Worm (Caenorhabditis elegans) whole organism, young adult: ENCODE measurements around the gene ZK546.2.

Experiments
- F23B12.7 ChIP-seq: sonication (generic microtip); optimal IDR thresholded peaks from 2 replicates; lab custom pipeline; 2017; ENCODE audit warnings: missing genetic modification characterization, mild to moderate bottlenecking, missing compliant biosample characterization, antibody characterized with exemption, moderate library complexity; ENCODE audit not compliant: insufficient read depth
- F39B2.1 ChIP-seq: fragments of 200-800 bp; sonication (Bioruptor generic); IDR thresholded peaks from 2 replicates; pipeline ENCODE4 v1.3.6; 2022; ENCODE audit warnings: missing genetic modification reagents, missing genetic modification characterization, missing compliant biosample characterization
- F52B5.7 ChIP-seq: sonication (generic microtip); optimal IDR thresholded peaks from 2 replicates; lab custom pipeline; 2016; ENCODE audit warnings: mild to moderate bottlenecking, missing genetic modification characterization, missing compliant biosample characterization
- F55B11.4 ChIP-seq: sonication (generic microtip); optimal IDR thresholded peaks from 2 replicates; lab custom pipeline; 2016; ENCODE audit warnings: missing compliant biosample characterization, missing genetic modification characterization, borderline replicate concordance; ENCODE audit not compliant: insufficient read depth
- F57C9.4 ChIP-seq: sonication (generic microtip); optimal IDR thresholded peaks from 2 replicates; lab custom pipeline; 2017; ENCODE audit warnings: mild to moderate bottlenecking, missing genetic modification characterization, missing compliant biosample characterization
- Y53F4B.3 ChIP-seq: fragments of 200-800 bp; sonication (Bioruptor generic); IDR thresholded peaks from 2 replicates; pipeline ENCODE4 v1.3.6; 2022; ENCODE audit warnings: missing genetic modification reagents, missing genetic modification characterization, missing compliant biosample characterization
- atf-7 ChIP-seq: sonication (generic microtip); optimal IDR thresholded peaks from 2 replicates; lab custom pipeline; 2017; ENCODE audit warnings: mild to moderate bottlenecking, missing genetic modification characterization, missing compliant biosample characterization
- ceh-100 ChIP-seq: fragments of 200-800 bp; sonication (Bioruptor generic); IDR thresholded peaks from 2 replicates; pipeline ENCODE4 v1.3.6; 2022; ENCODE audit warnings: missing genetic modification reagents, missing genetic modification characterization, missing compliant biosample characterization
- die-1 ChIP-seq: sonication (generic microtip); optimal IDR thresholded peaks from 2 replicates; lab custom pipeline; 2016; ENCODE audit warnings: missing genotype, mild to moderate bottlenecking, missing genetic modification characterization, missing compliant biosample characterization
- dox-1 ChIP-seq: fragments of 200-800 bp; sonication (Bioruptor generic); IDR thresholded peaks from 2 replicates; pipeline ENCODE4 v1.3.6; 2022; ENCODE audit warnings: missing genetic modification reagents, missing genetic modification characterization, missing compliant biosample characterization
- dpff-1 ChIP-seq: sonication (generic microtip); optimal IDR thresholded peaks from 2 replicates; lab custom pipeline; 2017; ENCODE audit warnings: mild to moderate bottlenecking, missing genetic modification characterization, missing compliant biosample characterization
- fkh-3 ChIP-seq: sonication (generic microtip); optimal IDR thresholded peaks from 2 replicates; lab custom pipeline; 2016; ENCODE audit warnings: mild to moderate bottlenecking, missing genetic modification characterization, missing compliant biosample characterization
- hlh-26 ChIP-seq: fragments of 200-800 bp; sonication (Bioruptor generic); conservative IDR thresholded peaks from 2 replicates; pipeline ENCODE4 v1.3.6; 2022; ENCODE audit warnings: missing genetic modification reagents, missing genetic modification characterization, missing compliant biosample characterization
- hmg-1.2 ChIP-seq: fragments of 200-800 bp; sonication (Bioruptor generic); IDR thresholded peaks from 2 replicates; pipeline ENCODE4 v1.3.6; 2022; ENCODE audit warnings: missing genetic modification reagents, missing genetic modification characterization, missing compliant biosample characterization
- hsf-1 ChIP-seq: fragments of 200-800 bp; sonication (Bioruptor generic); IDR thresholded peaks from 2 replicates; pipeline ENCODE4 v1.3.6; 2022; ENCODE audit warnings: missing genetic modification reagents, missing genetic modification characterization, missing compliant biosample characterization
- lin-26 ChIP-seq: fragments of 200-800 bp; sonication (Bioruptor generic); IDR thresholded peaks from 2 replicates; pipeline ENCODE4 v1.3.6; 2022; ENCODE audit warnings: missing genetic modification reagents, missing genetic modification characterization, missing compliant biosample characterization
- lin-40 ChIP-seq: sonication (generic microtip); optimal IDR thresholded peaks from 2 replicates; lab custom pipeline; 2016; ENCODE audit warnings: missing genetic modification characterization, mild to moderate bottlenecking, missing compliant biosample characterization, missing genotype, missing genetic modification reagents
- lsy-27 ChIP-seq: sonication (generic microtip); optimal IDR thresholded peaks from 2 replicates; lab custom pipeline; 2017; ENCODE audit warnings: missing genetic modification characterization, mild to moderate bottlenecking, missing compliant biosample characterization, antibody characterized with exemption, missing genotype, borderline replicate concordance; ENCODE audit not compliant: insufficient read depth
- madf-3 ChIP-seq: fragments of 200-800 bp; sonication (Bioruptor generic); IDR thresholded peaks from 2 replicates; pipeline ENCODE4 v1.3.6; 2022; ENCODE audit warnings: missing genetic modification reagents, missing genetic modification characterization, missing compliant biosample characterization
- madf-8 ChIP-seq: fragments of 200-800 bp; sonication (Bioruptor generic); conservative IDR thresholded peaks from 2 replicates; pipeline ENCODE4 v1.3.6; 2022; ENCODE audit warnings: missing genetic modification reagents, missing genetic modification characterization, missing compliant biosample characterization
- nhr-80 ChIP-seq: sonication (generic microtip); optimal IDR thresholded peaks from 2 replicates; lab custom pipeline; 2016; ENCODE audit warnings: missing genetic modification characterization, missing compliant biosample characterization
- rec-8 ChIP-seq, 2 experiments: sonication (generic microtip); optimal IDR thresholded peaks; 2 replicates each; lab custom pipeline; 2016; ENCODE audit warnings: mild to moderate bottlenecking in 2 of 2, missing genetic modification characterization in 2 of 2, missing genetic modification reagents in 2 of 2, missing genotype in 2 of 2, missing biosample characterization in 1 of 2, missing compliant biosample characterization in 1 of 2, moderate library complexity in 1 of 2
- sdz-38 ChIP-seq: sonication (generic microtip); optimal IDR thresholded peaks from 2 replicates; lab custom pipeline; 2016; ENCODE audit warnings: missing genotype, missing genetic modification characterization, missing compliant biosample characterization
- snpc-1.1 ChIP-seq: sonication (generic microtip); optimal IDR thresholded peaks from 2 replicates; lab custom pipeline; 2017; ENCODE audit warnings: missing genetic modification characterization, mild to moderate bottlenecking, missing compliant biosample characterization, antibody characterized with exemption, moderate library complexity, missing genotype, missing genetic modification reagents; ENCODE audit not compliant: insufficient read depth
- somi-1 ChIP-seq: fragments of 200-800 bp; sonication (Bioruptor generic); optimal IDR thresholded peaks from 2 replicates; lab custom pipeline; 2018; ENCODE audit warnings: mild to moderate bottlenecking, missing genetic modification characterization, missing compliant biosample characterization
- unc-130 ChIP-seq: sonication (generic microtip); optimal IDR thresholded peaks from 2 replicates; lab custom pipeline; 2016; ENCODE audit warnings: missing genetic modification reagents, missing genetic modification characterization, missing compliant biosample characterization
- zim-3 ChIP-seq: sonication (generic microtip); optimal IDR thresholded peaks from 2 replicates; lab custom pipeline; 2017; ENCODE audit warnings: mild to moderate bottlenecking, missing genetic modification characterization, moderate library complexity, missing compliant biosample characterization

ZK546.2 gene

DNA sequence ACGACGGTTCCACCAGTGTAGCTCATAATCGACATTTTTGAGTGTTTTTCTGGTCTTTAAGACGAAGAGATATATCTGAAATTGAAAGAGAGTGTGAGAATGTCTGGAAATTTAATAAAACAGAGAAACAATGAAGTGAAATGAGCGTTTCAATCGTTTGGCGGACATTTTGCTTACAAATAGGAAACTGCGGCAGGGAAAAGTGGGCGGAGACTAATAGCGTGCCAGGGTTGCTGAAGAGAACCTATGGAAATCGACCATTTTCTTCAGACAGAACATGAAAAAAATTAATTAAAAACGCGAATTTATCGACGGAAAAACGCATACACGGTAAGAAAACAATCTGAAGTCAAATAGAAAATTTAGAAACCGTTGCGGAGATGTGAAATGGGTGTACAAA is 9.5 kb downstream of the ZK546.2 start, which contains the start of gene pbs-3 (continued):
- TF ChIP-seq madf-8 (GFP tag; lab: Robert Waterston, UW) (no peak; the same call in 1 of the 2 replicates), ceh-100 (GFP tag; lab: Robert Waterston, UW) (peak; percentile 93)
- TF ChIP-seq, all 124 proteins: peak for 24

DNA sequence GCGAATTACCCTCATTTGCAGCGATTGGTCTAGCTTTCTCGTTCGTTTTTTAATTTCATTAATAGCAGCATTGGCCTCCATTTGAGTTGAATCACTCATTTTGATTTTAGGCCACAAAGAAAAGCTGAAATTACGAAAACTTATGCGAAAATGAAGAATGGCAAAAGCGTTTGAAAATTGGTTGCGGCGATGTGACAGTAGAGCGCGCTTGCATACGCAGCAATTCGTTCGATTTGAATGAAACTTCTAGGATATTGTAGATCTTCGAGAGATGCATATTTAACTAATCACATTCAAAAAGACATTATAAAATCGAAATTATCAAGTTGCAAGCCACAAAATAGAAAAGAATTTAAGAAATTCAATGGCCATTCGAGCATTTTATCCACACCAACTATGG is 13.9 kb downstream of the ZK546.2 start, which contains the start of gene ulp-2:
TSS of gene ulp-2 (minus strand) at position 158 of the 400 bp plus-strand sequence.
- TF ChIP-seq hmg-1.2 (GFP tag; lab: Robert Waterston, UW) (peak; percentile 15; the same call in 1 of the 2 replicates), somi-1 (GFP tag; lab: Kevin White, UChicago) (no peak)
- TF ChIP-seq, all 124 proteins: peak for 1

DNA sequence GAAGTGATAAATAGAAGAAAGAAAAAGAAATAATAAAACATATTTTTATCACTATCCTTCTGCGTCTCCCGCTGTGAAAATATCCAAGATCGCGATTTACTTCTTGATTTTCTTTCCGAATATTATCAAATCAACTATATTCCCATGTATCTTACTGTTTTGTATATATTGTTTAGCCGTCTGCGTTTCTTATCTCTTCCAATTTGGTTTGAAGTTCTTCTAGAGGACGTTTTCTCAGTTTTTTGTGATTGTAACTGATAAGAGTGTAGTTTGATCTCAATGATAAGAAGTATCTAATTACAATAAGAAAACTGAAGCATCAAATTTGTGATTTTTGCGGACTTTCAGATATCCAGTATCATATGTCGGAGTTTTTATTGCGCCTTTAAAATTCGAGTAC is 14.9 kb downstream of the ZK546.2 start:
- peak; percentile 45 for TF ChIP-seq nhr-80
- no peak for TF ChIP-seq hlh-26
- TF ChIP-seq dpff-1 (tag; lab: Kevin White, UChicago), result no peak

DNA sequence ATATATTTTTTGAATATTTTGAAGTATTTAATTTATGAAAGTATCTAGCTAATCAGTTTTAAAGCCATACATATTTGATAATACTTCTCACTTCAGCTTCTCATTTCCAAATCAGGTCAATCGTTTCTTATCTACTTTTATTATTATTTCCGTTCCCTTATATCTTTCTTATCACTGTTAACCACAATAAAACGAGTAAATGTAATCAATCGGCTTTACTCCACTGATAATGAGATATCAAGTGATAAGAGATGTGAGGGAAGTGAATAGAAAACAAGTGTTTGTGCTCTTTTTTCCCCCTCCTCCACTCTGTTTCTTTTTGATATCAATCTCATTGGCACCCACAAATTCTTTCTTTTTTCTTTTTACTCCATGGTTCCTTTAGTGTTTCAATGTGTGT is 20.7 kb downstream of the ZK546.2 start:
- no peak for TF ChIP-seq unc-130
- no peak for TF ChIP-seq Y53F4B.3 (GFP tag; lab: Robert Waterston, UW)
- TF ChIP-seq lin-26 (GFP tag; lab: Robert Waterston, UW), result no peak
- TF ChIP-seq lin-40 (tag; lab: Kevin White, UChicago), result no peak
- TF ChIP-seq dox-1 (GFP tag; lab: Robert Waterston, UW), result no peak
- TF ChIP-seq hsf-1 (GFP tag; lab: Robert Waterston, UW), result no peak
- no peak for TF ChIP-seq F39B2.1 (GFP tag; lab: Robert Waterston, UW)
- TF ChIP-seq F57C9.4 (tag; lab: Kevin White, UChicago), result no peak
- TF ChIP-seq atf-7, result no peak
- no peak for TF ChIP-seq F23B12.7 (tag; lab: Kevin White, UChicago)
- no peak for TF ChIP-seq fkh-3 (tag; lab: Kevin White, UChicago)
- TF ChIP-seq, all 124 proteins: peak for 0

DNA sequence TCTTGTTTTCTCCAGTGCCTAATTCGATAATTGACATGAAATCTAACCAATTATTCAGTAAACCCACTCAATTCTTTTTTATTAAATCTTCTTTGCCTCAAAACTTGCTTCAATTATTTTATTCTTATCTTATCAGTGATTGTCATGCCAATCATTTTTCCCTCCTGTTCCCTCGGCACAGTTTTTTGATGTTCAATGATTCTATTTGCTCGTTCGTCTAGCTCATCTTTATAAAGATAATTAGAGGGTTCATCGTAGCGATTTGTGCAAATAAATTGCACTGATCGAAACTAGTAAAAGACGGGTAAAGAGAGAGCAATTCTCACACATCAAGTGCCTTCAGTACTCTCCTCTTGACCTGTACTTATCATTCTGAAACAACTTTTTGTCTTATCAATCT is 21.8 kb downstream of the ZK546.2 start:
- TF ChIP-seq zim-3 (tag; lab: Kevin White, UChicago), result no peak
- peak; percentile 81 for TF ChIP-seq nhr-80

DNA sequence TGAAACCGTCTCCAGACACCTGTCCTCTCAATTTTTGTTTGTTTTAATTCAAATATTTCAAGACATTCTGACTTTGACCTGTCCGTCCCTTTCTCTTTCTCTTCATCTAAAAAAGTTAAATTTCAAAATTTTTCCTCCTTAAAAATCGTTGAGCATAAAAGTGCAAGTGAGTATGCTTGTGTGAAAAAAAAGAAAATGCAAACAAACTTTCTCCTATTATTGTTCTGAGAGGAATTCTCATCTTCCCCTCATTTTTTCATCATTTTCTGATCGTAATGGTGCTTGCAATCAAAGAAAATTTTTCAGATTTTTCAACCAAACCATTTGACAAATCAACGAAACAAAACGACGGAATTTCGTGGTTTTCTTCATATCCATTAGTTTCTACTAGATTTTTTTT is 23.0 kb downstream of the ZK546.2 start, which contains the start of gene shc-2:
TSS of gene shc-2 (plus strand) at position 301 of the 400 bp plus-strand sequence.
- no peak for TF ChIP-seq sdz-38 (tag; lab: Kevin White, UChicago)
- TF ChIP-seq snpc-1.1 (tag; lab: Kevin White, UChicago), result no peak
- no peak for TF ChIP-seq F52B5.7 (tag; lab: Kevin White, UChicago)
- TF ChIP-seq madf-3, result no peak
- no peak for TF ChIP-seq die-1 (tag; lab: Kevin White, UChicago)
- TF ChIP-seq F55B11.4 (tag; lab: Kevin White, UChicago), result no peak
- TF ChIP-seq lsy-27 (tag; lab: Kevin White, UChicago), result no peak
- no peak for TF ChIP-seq rec-8 (tag; optimal IDR thresholded peaks at IDR 0.05; lab: Kevin White, UChicago)
- TF ChIP-seq, all 124 proteins: peak for 0
